Fruit fly (Drosophila melanogaster): ENCODE data around the gene DCTN6-p27.

DCTN6-p27 gene

dm6 chr2L:19163143-19163974 is 31.2 kb downstream of the DCTN6-p27 start:
- peak; percentile 18 for TF ChIP-seq OdsH (GFP tag; optimal IDR thresholded peaks at IDR 0.05)
- no peak for TF ChIP-seq br (GFP tag; optimal IDR thresholded peaks at IDR 0.05)
- TF ChIP-seq fru (GFP tag; optimal IDR thresholded peaks at IDR 0.05): peak; percentile 24
- TF ChIP-seq Hnf4 (GFP tag; optimal IDR thresholded peaks at IDR 0.05): no peak
- peak; percentile 3 for TF ChIP-seq HLH106 (tag; optimal IDR thresholded peaks at IDR 0.05)
- TF ChIP-seq jim (GFP tag; optimal IDR thresholded peaks at IDR 0.05): no peak
- TF ChIP-seq brk (GFP tag; optimal IDR thresholded peaks at IDR 0.05): no peak
- peak in 1 of 2 experiments; percentile 17 for TF ChIP-seq foxo (GFP tag; optimal IDR thresholded peaks at IDR 0.05)
- TF ChIP-seq Mio (GFP tag; optimal IDR thresholded peaks at IDR 0.05): no peak
- TF ChIP-seq dl (GFP tag; optimal IDR thresholded peaks at IDR 0.05; ENCODE audit: insufficient read depth in 1 of 2, partially characterized antibody in 2 of 2): no peak
- peak; percentile 34 for TF ChIP-seq woc (GFP tag; optimal IDR thresholded peaks at IDR 0.05)
- TF ChIP-seq Rel (GFP tag; optimal IDR thresholded peaks at IDR 0.05): no peak
- no peak for TF ChIP-seq Rel (tag; optimal IDR thresholded peaks at IDR 0.05)
- TF ChIP-seq GATAd (GFP tag; optimal IDR thresholded peaks at IDR 0.05): no peak
- no peak for TF ChIP-seq lola (GFP tag; optimal IDR thresholded peaks at IDR 0.05)
- TF ChIP-seq psq (GFP tag; optimal IDR thresholded peaks at IDR 0.05): peak; percentile 87
- TF ChIP-seq Sp1 (GFP tag; optimal IDR thresholded peaks at IDR 0.05): no peak

dm6 chr2L:19163975-19164371 is 31.9 kb downstream of the DCTN6-p27 start:
- no peak for TF ChIP-seq dsf (GFP tag; optimal IDR thresholded peaks at IDR 0.05; ENCODE audit: borderline replicate concordance)

DNA sequence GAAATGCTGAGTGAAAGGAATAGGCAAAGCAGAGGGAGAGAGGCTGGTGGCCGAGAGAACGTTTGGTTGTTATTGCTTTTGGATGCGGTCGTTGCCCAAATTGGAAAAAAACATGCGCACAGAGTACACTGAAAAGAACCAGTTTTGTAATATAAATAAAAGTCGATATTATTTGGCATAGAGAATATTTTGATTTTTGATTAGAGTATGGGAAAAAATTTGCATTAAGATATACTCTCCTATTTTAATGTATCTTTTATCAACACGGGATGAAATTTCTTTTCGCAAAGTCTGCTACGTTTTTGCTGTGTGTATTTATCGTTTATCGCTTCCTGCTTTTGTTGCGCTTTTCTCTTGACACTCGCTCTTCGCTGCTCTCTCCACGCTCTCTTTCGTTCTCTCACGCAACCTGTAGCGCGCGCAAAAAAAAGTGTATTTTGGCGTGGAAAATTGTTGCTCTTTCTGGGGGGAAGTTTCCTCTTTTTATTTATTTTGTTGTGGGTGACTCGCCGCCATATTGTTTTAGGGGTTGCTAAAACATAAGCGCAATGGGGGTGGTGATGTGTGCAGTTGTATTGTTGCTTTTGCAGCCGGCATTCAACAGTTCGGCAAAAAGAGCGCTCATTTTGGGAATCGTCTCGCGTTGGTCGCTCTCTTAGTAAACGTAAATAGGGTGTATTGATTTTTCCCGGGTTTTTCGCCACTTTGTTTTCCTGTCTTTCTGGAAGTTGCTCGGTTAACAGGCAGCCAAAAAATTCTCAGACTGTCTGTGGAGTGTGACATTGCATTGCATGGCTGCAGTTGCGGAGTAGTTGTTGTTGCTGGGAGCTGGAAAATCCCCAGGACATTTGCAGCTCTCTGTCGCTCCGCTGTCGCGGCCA is 33.0 kb downstream of the DCTN6-p27 start:
- no peak for TF ChIP-seq GATAd (GFP tag; optimal IDR thresholded peaks at IDR 0.05)
- peak; percentile 81 for TF ChIP-seq CG32264 (GFP tag; optimal IDR thresholded peaks at IDR 0.05)
- no peak for TF ChIP-seq lola (GFP tag; optimal IDR thresholded peaks at IDR 0.05)
- TF ChIP-seq CrebA (GFP tag; optimal IDR thresholded peaks at IDR 0.05; ENCODE audit: borderline replicate concordance): no peak
- TF ChIP-seq Mio (GFP tag; optimal IDR thresholded peaks at IDR 0.05): no peak
- peak; percentile 91 for TF ChIP-seq HLH106 (tag; optimal IDR thresholded peaks at IDR 0.05)
- TF ChIP-seq foxo (GFP tag; optimal IDR thresholded peaks at IDR 0.05): peak; percentile 79 to 96
- TF ChIP-seq tai (GFP tag; optimal IDR thresholded peaks at IDR 0.05): peak; percentile 89
- TF ChIP-seq Hnf4 (GFP tag; optimal IDR thresholded peaks at IDR 0.05): peak; percentile 89
- no peak for TF ChIP-seq Vsx2 (GFP tag; optimal IDR thresholded peaks at IDR 0.05; ENCODE audit: partially characterized antibody)
- TF ChIP-seq Hr83 (GFP tag; optimal IDR thresholded peaks at IDR 0.05; ENCODE audit: poor library complexity, severe bottlenecking): no peak
- peak; percentile 94 for TF ChIP-seq brk (GFP tag; optimal IDR thresholded peaks at IDR 0.05)
- TF ChIP-seq br (GFP tag; optimal IDR thresholded peaks at IDR 0.05): peak; percentile 89
- peak; percentile 41 to 42 for TF ChIP-seq dl (GFP tag; optimal IDR thresholded peaks at IDR 0.05; ENCODE audit: insufficient read depth in 1 of 2, partially characterized antibody in 2 of 2)
- no peak for TF ChIP-seq Hr78 (GFP tag; optimal IDR thresholded peaks at IDR 0.05)
- TF ChIP-seq OdsH (GFP tag; optimal IDR thresholded peaks at IDR 0.05): peak; percentile 96
- TF ChIP-seq h (GFP tag; optimal IDR thresholded peaks at IDR 0.05): peak; percentile 96
- peak; percentile 84 for TF ChIP-seq Jra (GFP tag; optimal IDR thresholded peaks at IDR 0.05)
- TF ChIP-seq N (GFP tag; optimal IDR thresholded peaks at IDR 0.05): no peak
- peak; percentile 75 for TF ChIP-seq CG9705 (GFP tag; optimal IDR thresholded peaks at IDR 0.05)
- TF ChIP-seq ey (GFP tag; optimal IDR thresholded peaks at IDR 0.05): peak; percentile 95
- peak; percentile 92 for TF ChIP-seq psq (GFP tag; optimal IDR thresholded peaks at IDR 0.05)
- no peak for TF ChIP-seq jim (GFP tag; optimal IDR thresholded peaks at IDR 0.05)
- TF ChIP-seq Sp1 (GFP tag; optimal IDR thresholded peaks at IDR 0.05): peak; percentile 92
- TF ChIP-seq Dfd (GFP tag; optimal IDR thresholded peaks at IDR 0.05): peak; percentile 40
- TF ChIP-seq woc (GFP tag; optimal IDR thresholded peaks at IDR 0.05): peak; percentile 89
- TF ChIP-seq Dif (GFP tag; optimal IDR thresholded peaks at IDR 0.05; ENCODE audit: partially characterized antibody): peak; percentile 64
- no peak for TF ChIP-seq pan (optimal IDR thresholded peaks at IDR 0.05)
- peak; percentile 35 for TF ChIP-seq dsf (GFP tag; optimal IDR thresholded peaks at IDR 0.05; ENCODE audit: borderline replicate concordance)
- TF ChIP-seq Myc (optimal IDR thresholded peaks at IDR 0.05): no peak
- no peak for TF ChIP-seq Abd-B (GFP tag; optimal IDR thresholded peaks at IDR 0.05)
- TF ChIP-seq sv (GFP tag; optimal IDR thresholded peaks at IDR 0.05): peak; percentile 95
- peak; percentile 40 for TF ChIP-seq Rel (GFP tag; optimal IDR thresholded peaks at IDR 0.05)
- peak; percentile 51 for TF ChIP-seq Rel (tag; optimal IDR thresholded peaks at IDR 0.05)
- TF ChIP-seq usp (GFP tag; optimal IDR thresholded peaks at IDR 0.05): no peak
- TF ChIP-seq fru (GFP tag; optimal IDR thresholded peaks at IDR 0.05): peak; percentile 97
- peak; percentile 87 for TF ChIP-seq sage (GFP tag; optimal IDR thresholded peaks at IDR 0.05)
- TF ChIP-seq dmrt93B (GFP tag; optimal IDR thresholded peaks at IDR 0.05): peak; percentile 82
- TF ChIP-seq rgr (GFP tag; optimal IDR thresholded peaks at IDR 0.05): peak; percentile 96
